Fruit fly (Drosophila melanogaster) S2 (cell line): ENCODE results near the gene CG11756.

Source experiments
- CG8478 ChIP-seq: fragments of >200 bp; optimal IDR thresholded peaks from 2 replicates; lab custom pipeline; 2018
- CTCF ChIP-seq, 2 experiments: fragments of >200 bp; optimal IDR thresholded peaks; 2 replicates each; lab custom pipeline; 2018

CG11756 gene

dm6 chrX:11379139-11379538 is 31.2 kb downstream of the CG11756 start:
- TF ChIP-seq CG8478 (lab: Kevin White, UChicago): no peak
- no peak for TF ChIP-seq CTCF (optimal IDR thresholded peaks at IDR 0.05; lab: Kevin White, UChicago)

dm6 chrX:11379747-11380146 is 31.8 kb downstream of the CG11756 start:
- TF ChIP-seq CG8478 (lab: Kevin White, UChicago): no peak
- no peak for TF ChIP-seq CTCF (optimal IDR thresholded peaks at IDR 0.05; lab: Kevin White, UChicago)

dm6 chrX:11382588-11382987 is 34.7 kb downstream of the CG11756 start:
- TF ChIP-seq CG8478 (lab: Kevin White, UChicago) (no peak), CTCF (optimal IDR thresholded peaks at IDR 0.05; lab: Kevin White, UChicago) (no peak)

- TF ChIP-seq CTCF (optimal IDR thresholded peaks at IDR 0.05; lab: Kevin White, UChicago) (no peak), CG8478 (lab: Kevin White, UChicago) (no peak)
Observed at dm6 chrX:11383530-11383929, 35.6 kb downstream of the CG11756 start.

dm6 chrX:11384023-11384444 is 36.1 kb downstream of the CG11756 start:
- TF ChIP-seq CTCF (optimal IDR thresholded peaks at IDR 0.05; lab: Kevin White, UChicago): no peak
- no peak for TF ChIP-seq CG8478 (lab: Kevin White, UChicago)

- TF ChIP-seq CG8478 (lab: Kevin White, UChicago): no peak
- TF ChIP-seq CTCF (optimal IDR thresholded peaks at IDR 0.05; lab: Kevin White, UChicago): no peak
Observed at dm6 chrX:11385498-11385897, 37.6 kb downstream of the CG11756 start.

- no peak for TF ChIP-seq CG8478 (lab: Kevin White, UChicago)
- TF ChIP-seq CTCF (optimal IDR thresholded peaks at IDR 0.05; lab: Kevin White, UChicago): no peak
Observed at dm6 chrX:11389494-11390447, 41.9 kb downstream of the CG11756 start.

- no peak for TF ChIP-seq CG8478 (lab: Kevin White, UChicago)
- no peak for TF ChIP-seq CTCF (optimal IDR thresholded peaks at IDR 0.05; lab: Kevin White, UChicago)
Observed at dm6 chrX:11390625-11391363, 42.9 kb downstream of the CG11756 start.

- no peak for TF ChIP-seq CTCF (optimal IDR thresholded peaks at IDR 0.05; lab: Kevin White, UChicago)
- no peak for TF ChIP-seq CG8478 (lab: Kevin White, UChicago)
Observed at dm6 chrX:11391364-11391915, 43.5 kb downstream of the CG11756 start.

dm6 chrX:11393003-11393620 is 45.2 kb downstream of the CG11756 start:
- TF ChIP-seq CG8478 (lab: Kevin White, UChicago) (no peak), CTCF (optimal IDR thresholded peaks at IDR 0.05; lab: Kevin White, UChicago) (no peak)
